Worm (Caenorhabditis elegans): ENCODE data around the gene C47E8.11.

DNA sequence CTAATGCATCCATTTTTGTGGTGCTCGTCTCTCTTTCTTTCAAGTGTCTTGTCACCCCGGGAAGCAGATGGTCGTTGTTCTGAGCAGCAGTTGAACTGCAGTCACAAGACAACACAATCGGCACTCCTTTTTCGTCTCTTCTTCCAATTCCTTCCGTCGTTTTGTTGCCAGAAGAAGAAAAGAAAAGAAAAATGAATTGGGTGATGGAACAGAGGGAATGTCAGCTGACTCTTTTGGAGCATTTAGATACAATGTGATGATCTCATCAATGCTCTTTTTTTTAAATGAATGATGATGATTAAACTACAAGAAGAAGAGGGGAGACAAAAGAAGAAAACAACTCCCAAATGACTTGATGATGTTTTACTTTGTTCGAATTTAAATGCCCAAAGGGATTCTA is 38.5 kb upstream of the C47E8.11 start:
- TF ChIP-seq ama-1 (optimal IDR thresholded peaks at IDR 0.05) (no peak), ztf-11 (tag; optimal IDR thresholded peaks at IDR 0.05) (no peak), unc-39 (tag; optimal IDR thresholded peaks at IDR 0.05) (no peak), nhr-237 (tag; optimal IDR thresholded peaks at IDR 0.05) (no peak), nhr-10 (tag; optimal IDR thresholded peaks at IDR 0.05) (no peak), lin-13 (GFP tag; optimal IDR thresholded peaks at IDR 0.05) (no peak), fos-1 (tag; optimal IDR thresholded peaks at IDR 0.05) (no peak), aly-2 (tag; optimal IDR thresholded peaks at IDR 0.05) (no peak), nhr-25 (tag; optimal IDR thresholded peaks at IDR 0.05) (no peak), skn-1 (tag; optimal IDR thresholded peaks at IDR 0.05) (no peak), C34F6.9 (tag; optimal IDR thresholded peaks at IDR 0.05) (peak; percentile 62), alr-1 (tag; optimal IDR thresholded peaks at IDR 0.05) (no peak), F13H6.1 (tag; optimal IDR thresholded peaks at IDR 0.05) (no peak), nhr-12 (tag; optimal IDR thresholded peaks at IDR 0.05) (no peak)
